Fruit fly (Drosophila melanogaster): ENCODE measurements around the gene Octbeta1R.

Octbeta1R gene

DNA sequence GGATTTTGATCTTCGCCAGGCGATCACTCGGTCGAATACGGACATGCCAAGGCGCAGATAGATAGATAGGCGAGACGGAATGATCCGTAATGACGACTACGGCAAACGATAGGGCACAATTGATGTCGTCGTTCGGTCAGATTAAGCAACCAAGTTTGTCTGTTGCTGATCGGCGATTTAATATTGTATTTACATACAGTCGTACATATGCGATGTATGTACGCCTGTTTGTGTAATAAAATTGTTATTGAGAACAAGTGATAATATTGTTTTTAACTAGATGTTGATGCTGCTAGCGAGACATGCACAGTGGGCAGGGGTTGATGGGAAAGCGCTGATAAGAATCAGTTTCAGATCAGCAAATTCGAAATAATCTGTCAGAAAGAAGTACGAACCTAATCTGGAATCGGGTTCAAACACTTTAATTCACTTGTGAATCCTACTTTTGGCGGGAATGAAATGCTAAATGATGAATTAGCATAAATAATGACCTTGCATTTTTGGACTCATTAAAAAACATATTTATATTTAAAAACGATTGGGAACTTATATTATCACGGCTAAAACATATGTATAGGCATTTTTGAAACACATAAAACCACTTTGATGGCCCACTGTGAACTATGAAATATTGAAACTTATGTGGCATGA is 41.6 kb upstream of the Octbeta1R start (continued):
- TF ChIP-seq Med (GFP tag) (peak; percentile 36), ase (GFP tag; IDR thresholded peaks at IDR 0.05) (no peak), CG15479 (GFP tag; optimal IDR thresholded peaks at IDR 0.05) (no peak), gfzf (GFP tag; optimal IDR thresholded peaks at IDR 0.05) (no peak), ara (GFP tag; IDR thresholded peaks at IDR 0.05) (0 out of 2 replicates have a peak, but pooled peaks have one; percentile 23), grau (tag; optimal IDR thresholded peaks at IDR 0.05) (peak; percentile 6), Poxn (GFP tag; IDR thresholded peaks at IDR 0.05) (no peak), gce (GFP tag; IDR thresholded peaks at IDR 0.05) (no peak), Dp (GFP tag; optimal IDR thresholded peaks at IDR 0.05) (no peak), CG18476 (GFP tag; optimal IDR thresholded peaks at IDR 0.05) (no peak), tx (GFP tag; optimal IDR thresholded peaks at IDR 0.05) (no peak), CG7556 (GFP tag; optimal IDR thresholded peaks at IDR 0.05) (peak; percentile 25), wdn (GFP tag; IDR thresholded peaks at IDR 0.05) (no peak), crc (GFP tag; optimal IDR thresholded peaks at IDR 0.05) (no peak), mirr (GFP tag; optimal IDR thresholded peaks at IDR 0.05) (no peak), CG14710 (tag; optimal IDR thresholded peaks at IDR 0.05) (no peak), CG13894 (tag; optimal IDR thresholded peaks at IDR 0.05) (no peak), ham (GFP tag; IDR thresholded peaks at IDR 0.05) (no peak), slou (GFP tag; optimal IDR thresholded peaks at IDR 0.05) (no peak), CHES-1-like (GFP tag; optimal IDR thresholded peaks at IDR 0.05) (no peak), Doc2 (GFP tag; IDR thresholded peaks at IDR 0.05) (no peak), CG13296 (GFP tag; optimal IDR thresholded peaks at IDR 0.05) (peak; percentile 1), CG2120 (GFP tag; optimal IDR thresholded peaks at IDR 0.05) (peak; percentile 4), MESR4 (GFP tag; optimal IDR thresholded peaks at IDR 0.05) (no peak), nmo (GFP tag; optimal IDR thresholded peaks at IDR 0.05) (peak; percentile 20), CG12071 (GFP tag; optimal IDR thresholded peaks at IDR 0.05) (no peak), Nf-YB (GFP tag; optimal IDR thresholded peaks at IDR 0.05) (no peak), CG10959 (GFP tag; IDR thresholded peaks at IDR 0.05) (no peak), run (tag; optimal IDR thresholded peaks at IDR 0.05) (no peak), MTF-1 (GFP tag; optimal IDR thresholded peaks at IDR 0.05; ENCODE audit: borderline replicate concordance) (no peak), CG2199 (GFP tag; IDR thresholded peaks at IDR 0.05) (no peak), CG13424 (tag; optimal IDR thresholded peaks at IDR 0.05) (no peak), CG16815 (GFP tag; optimal IDR thresholded peaks at IDR 0.05) (peak; percentile 6), ind (GFP tag; optimal IDR thresholded peaks at IDR 0.05) (peak; percentile 9), CG5953 (GFP tag; IDR thresholded peaks at IDR 0.05) (no peak), danr (GFP tag; IDR thresholded peaks at IDR 0.05) (no peak), B-H2 (GFP tag; optimal IDR thresholded peaks at IDR 0.05) (no peak), Jarid2 (GFP tag; optimal IDR thresholded peaks at IDR 0.05) (no peak), CG3995 (GFP tag; optimal IDR thresholded peaks at IDR 0.05) (no peak), CG15514 (GFP tag; optimal IDR thresholded peaks at IDR 0.05) (peak; percentile 24), z (GFP tag; IDR thresholded peaks at IDR 0.05) (no peak), bab2 (GFP tag; optimal IDR thresholded peaks at IDR 0.05) (no peak), CG12236 (GFP tag; optimal IDR thresholded peaks at IDR 0.05) (no peak), ac (GFP tag; optimal IDR thresholded peaks at IDR 0.05) (no peak), sens-2 (GFP tag; IDR thresholded peaks at IDR 0.05) (no peak), CG17361 (GFP tag; IDR thresholded peaks at IDR 0.05) (peak; percentile 55; the same call in 2 of the 3 replicates), jing (GFP tag; optimal IDR thresholded peaks at IDR 0.05) (no peak), CG11695 (GFP tag; IDR thresholded peaks at IDR 0.05) (0 out of 3 replicates have a peak, but pooled peaks have one; percentile 40), CG14441 (GFP tag; IDR thresholded peaks at IDR 0.05) (peak; percentile 15; the same call in 1 of the 2 replicates), usp (GFP tag; optimal IDR thresholded peaks at IDR 0.05) (no peak), Asciz (GFP tag; optimal IDR thresholded peaks at IDR 0.05) (no peak)
